Worm (Caenorhabditis elegans) whole organism, midembryonic: ENCODE data around the gene rsp-4.

Experiments used
- T22C8.4 ChIP-seq: fragments of 200-800 bp; sonication (Bioruptor generic); IDR thresholded peaks from 2 replicates; pipeline ENCODE4 v1.3.6; 2022; ENCODE audit warnings: missing genetic modification characterization, missing compliant biosample characterization
- cog-1 ChIP-seq: sonication (generic microtip); optimal IDR thresholded peaks from 2 replicates; lab custom pipeline; 2016; ENCODE audit warnings: missing genetic modification characterization, missing compliant biosample characterization
- flt-1 ChIP-seq: fragments of 200-800 bp; sonication (Bioruptor generic); IDR thresholded peaks from 2 replicates; pipeline ENCODE4 v1.3.6; 2022; ENCODE audit warnings: missing genetic modification characterization, missing compliant biosample characterization
- klf-2 ChIP-seq: fragments of 200-800 bp; sonication (Bioruptor generic); conservative IDR thresholded peaks from 2 replicates; pipeline ENCODE4 v1.3.6; 2022; ENCODE audit warnings: missing genetic modification reagents, missing genetic modification characterization, missing compliant biosample characterization
- med-1 ChIP-seq: sonication (generic microtip); optimal IDR thresholded peaks from 2 replicates; lab custom pipeline; 2017; ENCODE audit warnings: missing genetic modification characterization, mild to moderate bottlenecking, missing compliant biosample characterization, antibody characterized with exemption, missing genetic modification reagents; ENCODE audit not compliant: insufficient read depth
- ref-1 ChIP-seq: fragments of 200-800 bp; sonication (Bioruptor generic); conservative IDR thresholded peaks from 2 replicates; pipeline ENCODE4 v1.3.6; 2022; ENCODE audit warnings: missing genetic modification reagents, missing genetic modification characterization, missing compliant biosample characterization
- tab-1 ChIP-seq: fragments of 200-800 bp; sonication (Bioruptor generic); IDR thresholded peaks from 2 replicates; pipeline ENCODE4 v1.3.6; 2022; ENCODE audit warnings: missing genetic modification characterization, missing compliant biosample characterization
- ztf-23 ChIP-seq: fragments of 200-800 bp; sonication (Bioruptor generic); IDR thresholded peaks from 2 replicates; pipeline ENCODE4 v1.3.6; 2022; ENCODE audit warnings: missing genetic modification reagents, missing genetic modification characterization, missing compliant biosample characterization
- ztf-29 ChIP-seq: fragments of 200-800 bp; sonication (Bioruptor generic); IDR thresholded peaks from 2 replicates; pipeline ENCODE4 v1.3.6; 2022; ENCODE audit warnings: missing genetic modification reagents, missing genetic modification characterization, missing compliant biosample characterization

Gene rsp-4

ce11 chrII:5377467-5378238 lies 11.0 kb downstream of the rsp-4 start, which contains the start of gene prdx-2:
Gene prdx-2 (plus strand): TSS chrII:5378195.
- TF ChIP-seq cog-1 (tag; lab: Kevin White, UChicago) (no peak), flt-1 (GFP tag; lab: Robert Waterston, UW) (no peak), T22C8.4 (no peak), klf-2 (GFP tag; lab: Robert Waterston, UW) (no peak), med-1 (no peak), ref-1 (GFP tag; lab: Robert Waterston, UW) (no peak), ztf-23 (no peak), ztf-29 (GFP tag; lab: Robert Waterston, UW) (no peak), tab-1 (GFP tag; lab: Robert Waterston, UW) (no peak)

ce11 chrII:5374967-5375366 lies 13.7 kb downstream of the rsp-4 start, which contains the start of gene algn-2:
Gene algn-2 (plus strand): TSS chrII:5375267.
- TF ChIP-seq ztf-29 (GFP tag; lab: Robert Waterston, UW): no peak
- no peak for TF ChIP-seq cog-1 (tag; lab: Kevin White, UChicago)
- TF ChIP-seq ztf-23: no peak
- no peak for TF ChIP-seq tab-1 (GFP tag; lab: Robert Waterston, UW)
- TF ChIP-seq klf-2 (GFP tag; lab: Robert Waterston, UW): no peak
- no peak for TF ChIP-seq ref-1 (GFP tag; lab: Robert Waterston, UW)
- no peak for TF ChIP-seq flt-1 (GFP tag; lab: Robert Waterston, UW)
- no peak for TF ChIP-seq T22C8.4
- no peak for TF ChIP-seq med-1

- no peak for TF ChIP-seq tab-1 (GFP tag; lab: Robert Waterston, UW)
- 0 out of 2 replicates have a peak, but pooled peaks have one; percentile 27 for TF ChIP-seq ztf-29 (GFP tag; lab: Robert Waterston, UW)
- peak; percentile 71 for TF ChIP-seq flt-1 (GFP tag; lab: Robert Waterston, UW)
- no peak for TF ChIP-seq ref-1 (GFP tag; lab: Robert Waterston, UW)
- TF ChIP-seq med-1: no peak
- TF ChIP-seq ztf-23: peak; percentile 62; the same call in 1 of the 2 replicates
- no peak for TF ChIP-seq klf-2 (GFP tag; lab: Robert Waterston, UW)
- peak; percentile 47 for TF ChIP-seq cog-1 (tag; lab: Kevin White, UChicago)
Observed at ce11 chrII:5373275-5374047, 15.2 kb downstream of the rsp-4 start, which contains the start of the genes agt-2 and F09E5.3. Gene agt-2 (minus strand): TSS chrII:5373827. Gene F09E5.3 (plus strand): TSS chrII:5373997.

- no peak for TF ChIP-seq ztf-29 (GFP tag; lab: Robert Waterston, UW)
- TF ChIP-seq tab-1 (GFP tag; lab: Robert Waterston, UW): no peak
Observed at ce11 chrII:5370641-5371040, 18.0 kb downstream of the rsp-4 start, which contains the start of gene F09E5.12. Gene F09E5.12 (minus strand): TSS chrII:5370741.

ce11 chrII:5365645-5366044 lies 23.0 kb downstream of the rsp-4 start, which contains the start of gene F09E5.16:
Gene F09E5.16 (minus strand): TSS chrII:5365745.
- no peak for TF ChIP-seq flt-1 (GFP tag; lab: Robert Waterston, UW)

ce11 chrII:5364516-5364915 lies 24.1 kb downstream of the rsp-4 start:
- TF ChIP-seq flt-1 (GFP tag; lab: Robert Waterston, UW) (no peak), ztf-23 (no peak), tab-1 (GFP tag; lab: Robert Waterston, UW) (no peak), med-1 (no peak), cog-1 (tag; lab: Kevin White, UChicago) (no peak), T22C8.4 (no peak), ztf-29 (GFP tag; lab: Robert Waterston, UW) (no peak), ref-1 (GFP tag; lab: Robert Waterston, UW) (no peak), klf-2 (GFP tag; lab: Robert Waterston, UW) (no peak)

- TF ChIP-seq klf-2 (GFP tag; lab: Robert Waterston, UW): no peak
- no peak for TF ChIP-seq flt-1 (GFP tag; lab: Robert Waterston, UW)
- TF ChIP-seq ztf-23: no peak
- TF ChIP-seq ztf-29 (GFP tag; lab: Robert Waterston, UW): no peak
- no peak for TF ChIP-seq T22C8.4
- no peak for TF ChIP-seq cog-1 (tag; lab: Kevin White, UChicago)
- TF ChIP-seq tab-1 (GFP tag; lab: Robert Waterston, UW): no peak
- no peak for TF ChIP-seq med-1
- TF ChIP-seq ref-1 (GFP tag; lab: Robert Waterston, UW): no peak
Observed at ce11 chrII:5359252-5359651, 29.4 kb downstream of the rsp-4 start, which contains the start of gene sec-6. Gene sec-6 (plus strand): TSS chrII:5359552.

ce11 chrII:5358137-5358745 lies 30.4 kb downstream of the rsp-4 start, which contains the start of the genes F09E5.11 and bmy-1:
Gene F09E5.11 (minus strand): TSS chrII:5358187.
Gene bmy-1 (plus strand): TSS chrII:5358695.
- TF ChIP-seq flt-1 (GFP tag; lab: Robert Waterston, UW) (peak; percentile 81), klf-2 (GFP tag; lab: Robert Waterston, UW) (peak; percentile 64; the same call in 1 of the 2 replicates), med-1 (peak; percentile 10), ztf-23 (peak; percentile 84), cog-1 (tag; lab: Kevin White, UChicago) (peak; percentile 44), tab-1 (GFP tag; lab: Robert Waterston, UW) (no peak), T22C8.4 (no peak; the same call in 1 of the 2 replicates), ref-1 (GFP tag; lab: Robert Waterston, UW) (no peak), ztf-29 (GFP tag; lab: Robert Waterston, UW) (no peak)

- TF ChIP-seq T22C8.4: no peak
- TF ChIP-seq tab-1 (GFP tag; lab: Robert Waterston, UW): no peak
- no peak for TF ChIP-seq med-1
- no peak for TF ChIP-seq klf-2 (GFP tag; lab: Robert Waterston, UW)
- TF ChIP-seq ztf-29 (GFP tag; lab: Robert Waterston, UW): no peak
- no peak for TF ChIP-seq ztf-23
- no peak for TF ChIP-seq flt-1 (GFP tag; lab: Robert Waterston, UW)
- TF ChIP-seq ref-1 (GFP tag; lab: Robert Waterston, UW): no peak
- TF ChIP-seq cog-1 (tag; lab: Kevin White, UChicago): no peak
Observed at ce11 chrII:5355384-5355783, 33.3 kb downstream of the rsp-4 start, which contains the start of gene srg-69. Gene srg-69 (plus strand): TSS chrII:5355684.
